Worm (Caenorhabditis elegans) whole organism, early embryonic: ENCODE measurements around the gene F49C12.6.

Experiments used
- F13C5.2 ChIP-seq: sonication (generic microtip); optimal IDR thresholded peaks from 2 replicates; lab custom pipeline; 2017; ENCODE audit warnings: mild to moderate bottlenecking, missing genetic modification characterization, inconsistent platforms, missing compliant biosample characterization
- aly-1 ChIP-seq: sonication (generic microtip); optimal IDR thresholded peaks from 2 replicates; lab custom pipeline; 2016; ENCODE audit warnings: missing genetic modification characterization, missing compliant biosample characterization
- ama-1 ChIP-seq: fragments of 150-350 bp; optimal IDR thresholded peaks from 2 replicates; lab custom pipeline; 2014
- flt-1 ChIP-seq: fragments of 200-800 bp; sonication (Bioruptor generic); IDR thresholded peaks from 2 replicates; pipeline ENCODE4 v1.3.6; 2022; ENCODE audit warnings: missing genetic modification characterization, missing compliant biosample characterization
- pes-1 ChIP-seq: fragments of 200-800 bp; sonication (Bioruptor generic); IDR thresholded peaks from 2 replicates; pipeline ENCODE4 v1.3.6; 2022; ENCODE audit warnings: missing genetic modification reagents, missing genetic modification characterization, missing compliant biosample characterization
- scrt-1 ChIP-seq: fragments of 200-800 bp; sonication (Bioruptor generic); IDR thresholded peaks from 2 replicates; pipeline ENCODE4 v1.3.6; 2022; ENCODE audit warnings: missing genetic modification characterization, missing compliant biosample characterization
- tbx-11 ChIP-seq: fragments of 200-800 bp; sonication (Bioruptor generic); IDR thresholded peaks from 2 replicates; pipeline ENCODE4 v1.3.6; 2022; ENCODE audit warnings: missing genetic modification characterization, missing compliant biosample characterization
- tra-4 ChIP-seq: sonication (generic microtip); optimal IDR thresholded peaks from 2 replicates; lab custom pipeline; 2017; ENCODE audit warnings: missing genetic modification characterization, missing compliant biosample characterization

- TF ChIP-seq scrt-1 (GFP tag; lab: Robert Waterston, UW) (no peak), pes-1 (no peak), ama-1 (lab: Kevin White, UChicago) (no peak), F13C5.2 (no peak), tbx-11 (GFP tag; lab: Robert Waterston, UW) (no peak), tra-4 (tag; lab: Kevin White, UChicago) (no peak), aly-1 (no peak), flt-1 (GFP tag; lab: Robert Waterston, UW) (no peak)
These were observed 24.1 kb upstream of the F49C12.6 start for ce11 chrIV:9333007-9333406.
